Fruit fly (Drosophila melanogaster): ENCODE results near the gene mtg.

dm6 chr3R:8248138-8248537 lies 2.2 kb upstream of the mtg start, which contains the start of gene CG15864:
- TF ChIP-seq cad (GFP tag; optimal IDR thresholded peaks at IDR 0.05) (no peak), CG15011 (GFP tag; optimal IDR thresholded peaks at IDR 0.05) (no peak), Hand (GFP tag; optimal IDR thresholded peaks at IDR 0.05) (no peak), Deaf1 (tag; optimal IDR thresholded peaks at IDR 0.05) (no peak)

All from whole organism, embryonic.